Fruit fly (Drosophila melanogaster): ENCODE measurements around the gene CG6254.

DNA sequence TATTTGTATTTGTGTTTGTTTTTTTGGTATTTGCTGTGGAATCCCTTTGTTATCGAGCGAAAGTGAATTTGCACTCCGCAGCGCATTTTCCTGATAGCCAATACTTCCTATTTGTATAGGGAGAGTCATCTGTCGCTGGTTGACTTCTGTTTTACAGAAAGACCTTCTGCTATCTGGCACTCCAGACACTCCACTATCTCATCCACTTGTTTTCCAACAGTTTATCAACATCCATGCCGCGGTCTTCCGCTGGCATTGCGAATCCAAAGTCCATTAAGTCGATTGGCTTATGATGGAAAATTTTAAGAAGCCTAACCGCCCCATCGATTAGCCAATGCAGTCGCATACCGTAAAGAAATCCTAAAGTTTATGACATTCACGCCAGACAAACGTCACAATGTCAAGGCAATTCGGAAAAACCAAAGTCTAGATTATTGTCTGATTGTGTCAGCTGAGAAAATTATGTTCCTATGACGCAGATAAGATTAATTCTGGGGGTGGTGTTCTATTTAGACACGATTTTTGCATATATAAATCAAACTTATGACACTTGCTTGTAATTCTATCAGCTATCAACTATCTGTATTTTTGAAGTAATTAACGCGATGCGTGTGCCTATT is 46.1 kb downstream of the CG6254 start:
- TF ChIP-seq pad (GFP tag; optimal IDR thresholded peaks at IDR 0.05) (no peak), Clk (GFP tag; optimal IDR thresholded peaks at IDR 0.05) (no peak)

All from whole organism, adult.